Worm (Caenorhabditis elegans) whole organism, midembryonic: Measurements from ENCODE around the gene orc-3.

Experiments
- T22C8.4 ChIP-seq: fragments of 200-800 bp; sonication (Bioruptor generic); IDR thresholded peaks from 2 replicates; pipeline ENCODE4 v1.3.6; 2022; ENCODE audit warnings: missing genetic modification characterization, missing compliant biosample characterization
- flt-1 ChIP-seq: fragments of 200-800 bp; sonication (Bioruptor generic); IDR thresholded peaks from 2 replicates; pipeline ENCODE4 v1.3.6; 2022; ENCODE audit warnings: missing genetic modification characterization, missing compliant biosample characterization
- med-1 ChIP-seq: sonication (generic microtip); optimal IDR thresholded peaks from 2 replicates; lab custom pipeline; 2017; ENCODE audit warnings: missing genetic modification characterization, mild to moderate bottlenecking, missing compliant biosample characterization, antibody characterized with exemption, missing genetic modification reagents; ENCODE audit not compliant: insufficient read depth

- TF ChIP-seq T22C8.4 (GFP tag; lab: Robert Waterston, UW) = no peak
- TF ChIP-seq med-1 = no peak
- TF ChIP-seq flt-1 (GFP tag; lab: Robert Waterston, UW) = no peak
Observed at ce11 chrIII:1229510-1229909, 21.6 kb downstream of the orc-3 start.
